Fruit fly (Drosophila melanogaster) Kc167 (cell line): ENCODE data around the gene Gmap.

Experiments used
- Myc ChIP-seq: fragments of >200 bp; optimal IDR thresholded peaks from 2 replicates; lab custom pipeline; 2017; ENCODE audit warnings: missing external identifiers
- Sin3A ChIP-seq: fragments of >200 bp; optimal IDR thresholded peaks from 2 replicates; lab custom pipeline; 2018; ENCODE audit warnings: missing external identifiers
- ttk ChIP-seq: sonication (Bioruptor generic); optimal IDR thresholded peaks from 2 replicates; lab custom pipeline; 2017; ENCODE audit warnings: missing external identifiers

DNA sequence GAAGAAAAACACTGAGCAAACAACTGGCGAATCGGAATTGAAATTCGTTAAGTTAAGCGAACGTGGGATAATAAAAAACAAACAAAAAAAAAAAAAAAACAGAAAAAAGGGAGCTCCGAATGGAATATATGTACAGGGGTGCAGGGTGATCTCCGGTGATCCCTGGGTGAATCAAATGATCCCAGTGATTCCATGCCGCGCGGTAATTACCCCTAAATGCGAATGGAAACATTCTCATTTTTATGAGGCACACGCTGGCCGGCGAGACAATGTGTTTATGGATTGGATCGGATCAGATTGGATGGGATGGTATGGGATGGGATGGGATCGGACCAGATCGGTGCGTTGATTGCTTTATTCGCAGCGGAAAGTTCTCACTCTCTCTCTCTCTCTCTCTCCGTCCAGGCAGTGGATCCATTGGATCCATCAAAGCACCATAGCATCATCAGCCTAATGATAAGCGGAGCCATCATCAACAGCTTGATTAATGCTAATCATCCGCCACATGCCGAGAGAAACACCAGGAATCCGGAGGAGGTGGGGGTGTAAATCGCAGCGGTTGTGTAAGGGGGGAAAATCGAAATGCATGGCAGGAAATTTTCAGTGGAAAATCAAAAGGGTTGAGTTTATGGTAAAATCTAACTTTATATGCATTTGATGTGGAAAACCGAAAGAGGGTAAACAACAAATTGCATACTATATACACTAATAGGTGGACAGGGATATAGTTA, 58.9 kb downstream of the Gmap start:
- no peak for TF ChIP-seq Sin3A
- TF ChIP-seq Myc (lab: Kevin White, UChicago), result no peak
- TF ChIP-seq ttk (lab: Kevin White, UChicago), result no peak
